Fruit fly (Drosophila melanogaster) whole organism, prepupa: ENCODE measurements around the gene Awh.

ENCODE experiments used
- CG6163 ChIP-seq: fragments of 200-800 bp; sonication (Bioruptor generic); IDR thresholded peaks from 3 replicates; pipeline ENCODE4 v1.3.6; 2022; ENCODE audit warnings: missing biosample characterization, missing genetic modification characterization
- CG6276 ChIP-seq: fragments of 200-800 bp; sonication (Bioruptor generic); optimal IDR thresholded peaks from 2 replicates; lab custom pipeline; 2017; ENCODE audit warnings: missing biosample characterization, mild to moderate bottlenecking, missing genetic modification characterization
- CG8319 ChIP-seq: fragments of 200-800 bp; sonication (Bioruptor generic); optimal IDR thresholded peaks from 3 replicates; lab custom pipeline; 2016; ENCODE audit warnings: missing biosample characterization, missing genetic modification characterization
- Ets96B ChIP-seq: fragments of 200-800 bp; optimal IDR thresholded peaks from 2 replicates; lab custom pipeline; 2019; ENCODE audit warnings: missing biosample characterization, mild to moderate bottlenecking, missing genetic modification characterization, moderate library complexity
- Gug ChIP-seq: fragments of 200-800 bp; sonication (Bioruptor generic); IDR thresholded peaks from 2 replicates; pipeline ENCODE4 v1.3.6; 2022; ENCODE audit warnings: missing biosample characterization, missing genetic modification characterization
- Sox15 ChIP-seq: fragments of 200-800 bp; sonication (Bioruptor generic); optimal IDR thresholded peaks from 3 replicates; lab custom pipeline; 2016; ENCODE audit warnings: missing biosample characterization, missing genetic modification characterization
- cyc ChIP-seq: fragments of 200-800 bp; sonication (Bioruptor generic); optimal IDR thresholded peaks from 3 replicates; lab custom pipeline; 2016; ENCODE audit warnings: missing biosample characterization, missing genetic modification characterization
- dsx ChIP-seq: fragments of 200-800 bp; optimal IDR thresholded peaks from 3 replicates; lab custom pipeline; 2019; ENCODE audit warnings: missing biosample characterization, mild to moderate bottlenecking, missing genetic modification characterization, moderate library complexity; ENCODE audit not compliant: poor library complexity, severe bottlenecking
- eg ChIP-seq: fragments of 200-800 bp; sonication (Bioruptor generic); IDR thresholded peaks from 3 replicates; pipeline ENCODE4 v1.3.6; 2022; ENCODE audit warnings: missing biosample characterization, missing genetic modification characterization
- fd85E ChIP-seq: fragments of 200-800 bp; sonication (Bioruptor generic); optimal IDR thresholded peaks from 3 replicates; lab custom pipeline; 2016; ENCODE audit warnings: missing biosample characterization, missing genetic modification characterization
- svp ChIP-seq: fragments of 200-800 bp; sonication (Bioruptor generic); peaks from one replicate; lab custom pipeline; 2016; ENCODE audit warnings: missing biosample characterization, missing genetic modification characterization
- vri ChIP-seq: fragments of 200-800 bp; sonication (Bioruptor generic); optimal IDR thresholded peaks from 3 replicates; lab custom pipeline; 2016; ENCODE audit warnings: missing biosample characterization, mild to moderate bottlenecking, missing genetic modification characterization

DNA sequence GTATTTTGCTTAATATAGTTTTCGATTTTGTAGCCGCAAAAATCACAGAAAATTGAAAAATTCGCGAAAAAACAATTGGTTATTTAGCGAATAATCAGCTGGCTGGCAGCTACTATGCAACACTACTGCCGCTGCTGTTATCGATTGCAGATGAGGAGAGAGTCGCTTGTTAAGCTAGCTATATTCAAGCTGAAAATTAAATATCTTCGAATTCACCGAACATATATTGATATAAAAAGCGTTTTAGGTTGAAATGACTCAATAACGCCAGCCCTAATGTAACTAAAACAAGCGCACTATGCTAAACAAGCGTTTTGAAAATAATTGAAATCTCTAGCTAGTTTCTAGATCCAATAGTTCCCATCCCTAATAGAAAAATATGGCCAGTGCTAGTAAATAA, 39.7 kb upstream of the Awh start, which contains the start of the genes CG32264, ntc and IntS10:
- TF ChIP-seq fd85E (GFP tag; lab: Kevin White, UChicago) (no peak), CG6276 (GFP tag; lab: Kevin White, UChicago) (no peak), Sox15 (GFP tag; lab: Kevin White, UChicago) (peak; percentile 35), vri (no peak), svp (no peak), cyc (peak; percentile 46), dsx (GFP tag; lab: Kevin White, UChicago) (no peak), CG6163 (no peak), CG8319 (GFP tag; lab: Kevin White, UChicago) (peak; percentile 49), Gug (GFP tag; lab: Robert Waterston, UW) (no peak), Ets96B (tag; lab: Kevin White, UChicago) (peak; percentile 42), eg (no peak)
